Fruit fly (Drosophila melanogaster): ENCODE measurements around the gene Mur18B.

The Mur18B gene

dm6 chrX:19179696-19180255, 33.3 kb upstream of the Mur18B start, which contains the start of the genes CG7556 and CG7453 (continued):
- no peak for TF ChIP-seq ato (GFP tag; IDR thresholded peaks at IDR 0.05; ENCODE audit: partially characterized antibody)
- TF ChIP-seq al (GFP tag; IDR thresholded peaks at IDR 0.05), result 0 out of 2 replicates have a peak, but pooled peaks have one; percentile 16
- peak; percentile 92 for TF ChIP-seq Sry-β (GFP tag; optimal IDR thresholded peaks at IDR 0.05)
- TF ChIP-seq CG16813 (GFP tag; IDR thresholded peaks at IDR 0.05; ENCODE audit: partially characterized antibody), result no peak
- TF ChIP-seq sug (tag; optimal IDR thresholded peaks at IDR 0.05), result peak; percentile 75
- TF ChIP-seq Side (GFP tag; optimal IDR thresholded peaks at IDR 0.05), result peak; percentile 66
- no peak for TF ChIP-seq CG4360 (GFP tag; IDR thresholded peaks at IDR 0.05)
- peak; percentile 75 for TF ChIP-seq jumu (GFP tag; optimal IDR thresholded peaks at IDR 0.05)
- peak; percentile 62 for TF ChIP-seq Camta (GFP tag; optimal IDR thresholded peaks at IDR 0.05)
- TF ChIP-seq CG8765 (GFP tag; IDR thresholded peaks at IDR 0.05), result no peak
- TF ChIP-seq rib (GFP tag; IDR thresholded peaks at IDR 0.05), result no peak
- TF ChIP-seq CG7372 (GFP tag; IDR thresholded peaks at IDR 0.05), result 0 out of 2 replicates have a peak, but pooled peaks have one; percentile 21
- TF ChIP-seq luna (GFP tag; optimal IDR thresholded peaks at IDR 0.05), result peak; percentile 25
- no peak for TF ChIP-seq oc (tag; optimal IDR thresholded peaks at IDR 0.05)
- peak; percentile 56; the same call in 2 of the 3 replicates for TF ChIP-seq croc (GFP tag; conservative IDR thresholded peaks at IDR 0.05)
- peak; percentile 61 for TF ChIP-seq CG12104 (GFP tag; optimal IDR thresholded peaks at IDR 0.05)
- TF ChIP-seq CG4404 (GFP tag; IDR thresholded peaks at IDR 0.05), result peak; percentile 32
- TF ChIP-seq CG18476 (GFP tag; optimal IDR thresholded peaks at IDR 0.05), result peak; percentile 79
- peak; percentile 45 for TF ChIP-seq CG31224 (GFP tag; IDR thresholded peaks at IDR 0.05)
- TF ChIP-seq CG6854 (GFP tag; optimal IDR thresholded peaks at IDR 0.05), result no peak
- TF ChIP-seq HmgD (GFP tag; optimal IDR thresholded peaks at IDR 0.05), result peak; percentile 28
- TF ChIP-seq crol (GFP tag; IDR thresholded peaks at IDR 0.05), result no peak
- TF ChIP-seq Awh (GFP tag; IDR thresholded peaks at IDR 0.05), result no peak
- peak in 1 of 2 experiments; percentile 64 for TF ChIP-seq bsh (GFP tag; optimal IDR thresholded peaks at IDR 0.05)
- TF ChIP-seq Drgx (GFP tag; IDR thresholded peaks at IDR 0.05), result peak; percentile 32; the same call in 1 of the 2 replicates
- TF ChIP-seq Hr51 (GFP tag; optimal IDR thresholded peaks at IDR 0.05), result peak; percentile 69 to 70
- peak; percentile 64 for TF ChIP-seq CG18619 (GFP tag; optimal IDR thresholded peaks at IDR 0.05)
- TF ChIP-seq Ssrp (tag; optimal IDR thresholded peaks at IDR 0.05), result peak; percentile 70
- peak; percentile 65 for TF ChIP-seq CG10209 (GFP tag; optimal IDR thresholded peaks at IDR 0.05)
- peak; percentile 26 for TF ChIP-seq CG17802 (tag; optimal IDR thresholded peaks at IDR 0.05)
- no peak for TF ChIP-seq fru (optimal IDR thresholded peaks at IDR 0.05)
- TF ChIP-seq Adf1 (GFP tag; IDR thresholded peaks at IDR 0.05), result peak; percentile 38
- TF ChIP-seq CG11723 (GFP tag; optimal IDR thresholded peaks at IDR 0.05), result peak; percentile 44
- peak; percentile 4 for TF ChIP-seq CG5180 (GFP tag; optimal IDR thresholded peaks at IDR 0.05)
- peak; percentile 78 for TF ChIP-seq slp2 (GFP tag; optimal IDR thresholded peaks at IDR 0.05)
- TF ChIP-seq CG31365 (tag; optimal IDR thresholded peaks at IDR 0.05), result no peak
- peak; percentile 77 for TF ChIP-seq sob (GFP tag; IDR thresholded peaks at IDR 0.05)
- peak in 1 of 2 experiments; percentile 84 for TF ChIP-seq insv (GFP tag; optimal IDR thresholded peaks at IDR 0.05)
- no peak for TF ChIP-seq CG14860 (GFP tag; IDR thresholded peaks at IDR 0.05; ENCODE audit: partially characterized antibody)
- TF ChIP-seq CG14014 (GFP tag; IDR thresholded peaks at IDR 0.05), result peak; percentile 41; the same call in 1 of the 2 replicates
- TF ChIP-seq cg (GFP tag; optimal IDR thresholded peaks at IDR 0.05), result peak; percentile 76
- peak; percentile 57 for TF ChIP-seq CG17359 (tag; optimal IDR thresholded peaks at IDR 0.05)
- TF ChIP-seq YL-1 (GFP tag; optimal IDR thresholded peaks at IDR 0.05), result peak; percentile 80
- TF ChIP-seq CG11398 (GFP tag; optimal IDR thresholded peaks at IDR 0.05), result peak; percentile 60
- TF ChIP-seq Jarid2 (GFP tag; optimal IDR thresholded peaks at IDR 0.05), result peak; percentile 45
- no peak for TF ChIP-seq CG11696 (GFP tag; IDR thresholded peaks at IDR 0.05)
- peak; percentile 60 for TF ChIP-seq p53 (GFP tag; optimal IDR thresholded peaks at IDR 0.05)
- TF ChIP-seq gsb (GFP tag; IDR thresholded peaks at IDR 0.05), result no peak
- TF ChIP-seq CG14710 (tag; optimal IDR thresholded peaks at IDR 0.05), result peak; percentile 84
- TF ChIP-seq Optix (GFP tag; IDR thresholded peaks at IDR 0.05), result no peak
